Fruit fly (Drosophila melanogaster): ENCODE measurements around the gene stai.

DNA sequence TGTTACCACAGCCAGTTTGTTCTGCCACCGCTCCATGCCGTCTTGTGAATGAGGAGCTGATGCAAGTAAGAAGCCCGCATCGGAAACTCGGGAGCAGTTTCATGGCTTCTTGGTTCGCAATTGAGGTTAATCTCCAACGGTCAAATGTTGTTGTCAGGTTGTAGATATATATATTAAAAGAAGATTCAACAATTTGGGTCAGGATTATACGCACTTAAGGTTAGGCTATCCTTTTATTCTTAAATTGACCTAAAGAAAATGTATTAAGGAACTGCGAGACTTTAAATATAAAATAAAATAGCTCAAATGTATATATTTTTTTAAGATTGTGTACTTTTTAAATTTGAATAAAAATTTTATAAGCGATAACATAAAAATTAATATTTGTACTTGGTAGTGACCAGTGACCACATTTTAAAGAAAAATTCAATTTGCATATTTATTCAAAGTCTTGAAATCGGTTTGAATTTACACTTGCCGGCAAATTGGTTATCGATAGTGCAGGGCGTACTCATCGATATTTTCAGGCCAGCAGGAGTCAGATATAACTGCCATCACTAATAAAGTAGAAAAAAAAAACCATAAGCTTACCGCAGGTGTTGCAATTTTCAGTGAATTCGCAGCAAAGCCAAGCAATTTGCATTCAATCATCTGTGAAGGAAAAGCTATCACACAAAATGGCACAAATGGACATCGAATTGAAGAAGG lies 31.5 kb upstream of the stai start, which contains the start of the genes CG9150 and Pfdn1:
- TF ChIP-seq fd96Ca (GFP tag; IDR thresholded peaks at IDR 0.05): no peak
- no peak for TF ChIP-seq CG14655 (GFP tag; optimal IDR thresholded peaks at IDR 0.05)
- TF ChIP-seq CG13204 (GFP tag; optimal IDR thresholded peaks at IDR 0.05): no peak
- no peak for TF ChIP-seq CG17806 (tag; optimal IDR thresholded peaks at IDR 0.05)
- TF ChIP-seq gl (tag; optimal IDR thresholded peaks at IDR 0.05): no peak
- TF ChIP-seq Snoo (tag; optimal IDR thresholded peaks at IDR 0.05): no peak
- TF ChIP-seq CG9948 (tag; optimal IDR thresholded peaks at IDR 0.05): no peak
- TF ChIP-seq EcR (GFP tag; optimal IDR thresholded peaks at IDR 0.05): no peak
- no peak for TF ChIP-seq CG34367 (tag; optimal IDR thresholded peaks at IDR 0.05)
- no peak for TF ChIP-seq CG10348 (GFP tag; IDR thresholded peaks at IDR 0.05)
